Worm (Caenorhabditis elegans): ENCODE data around the gene kvs-4.

The kvs-4 gene

ce11 chrIII:10985559-10986036 lies 26.8 kb upstream of the kvs-4 start, which contains the start of gene col-93 (continued):
- TF ChIP-seq F37B4.10 (GFP tag; IDR thresholded peaks at IDR 0.05) (no peak), chd-7 (tag; optimal IDR thresholded peaks at IDR 0.05) (no peak), pha-4 (tag; optimal IDR thresholded peaks at IDR 0.05) (no peak), Y53G8AR.9 (GFP tag; conservative IDR thresholded peaks at IDR 0.05) (no peak)

ce11 chrIII:10987561-10988184 lies 24.7 kb upstream of the kvs-4 start, which contains the start of gene col-94:
TSS of gene col-94 (minus strand) at chrIII:10987873.
- TF ChIP-seq unc-62 (GFP tag; optimal IDR thresholded peaks at IDR 0.05) (no peak), snpc-4 (GFP tag; optimal IDR thresholded peaks at IDR 0.05) (no peak), snpc-4 (tag; optimal IDR thresholded peaks at IDR 0.05) (peak in 1 of 4 experiments; percentile 11)

DNA sequence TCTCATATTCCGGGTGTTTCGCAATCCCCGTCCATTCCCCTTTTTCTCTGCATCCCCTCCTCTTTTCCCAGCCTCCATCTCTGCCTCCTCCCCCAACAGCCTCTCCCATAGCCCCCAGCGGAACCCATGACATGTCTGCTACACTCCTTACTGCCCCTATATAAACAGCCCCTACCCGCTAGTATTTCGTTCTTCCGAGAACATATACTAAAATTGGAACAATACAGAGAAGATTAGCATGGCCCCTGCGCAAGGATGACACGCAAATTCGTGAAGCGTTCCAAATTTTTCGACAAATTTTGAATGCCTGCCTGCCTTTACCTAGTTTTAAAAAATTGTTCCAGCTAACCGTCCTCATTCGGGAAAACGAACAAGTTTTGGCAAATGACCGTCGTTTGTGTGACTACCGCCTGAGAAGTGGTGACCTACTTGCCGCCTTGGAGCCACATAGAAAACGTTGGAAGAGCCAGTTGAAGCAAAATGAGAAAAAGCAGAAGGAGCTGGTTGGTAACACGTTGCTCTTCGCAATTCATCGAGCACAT lies 22.8 kb upstream of the kvs-4 start:
- TF ChIP-seq ztf-25 (GFP tag; IDR thresholded peaks at IDR 0.05) (peak; percentile 97), pha-4 (tag; optimal IDR thresholded peaks at IDR 0.05) (no peak), chd-7 (tag; optimal IDR thresholded peaks at IDR 0.05) (peak; percentile 97), K11D2.4 (GFP tag; IDR thresholded peaks at IDR 0.05) (peak; percentile 95), dox-1 (GFP tag; IDR thresholded peaks at IDR 0.05) (peak; percentile 97), ceh-100 (GFP tag; IDR thresholded peaks at IDR 0.05) (peak; percentile 89), aptf-3 (GFP tag; IDR thresholded peaks at IDR 0.05) (peak; percentile 94), F57A8.1 (GFP tag; optimal IDR thresholded peaks at IDR 0.05) (peak; percentile 93), T07F8.4 (tag; optimal IDR thresholded peaks at IDR 0.05) (peak; percentile 92), ama-1 (optimal IDR thresholded peaks at IDR 0.05) (no peak), ama-1 (GFP tag; optimal IDR thresholded peaks at IDR 0.05) (peak; percentile 85 to 94), hmg-1.2 (GFP tag; IDR thresholded peaks at IDR 0.05) (peak; percentile 96), lsy-27 (tag; optimal IDR thresholded peaks at IDR 0.05; ENCODE audit: borderline replicate concordance, insufficient read depth) (peak; percentile 84), ceh-40 (GFP tag; IDR thresholded peaks at IDR 0.05) (peak; percentile 81; the same call in 1 of the 2 replicates), tbx-9 (tag; optimal IDR thresholded peaks at IDR 0.05; ENCODE audit: borderline replicate concordance) (peak; percentile 95), dpl-1 (GFP tag; optimal IDR thresholded peaks at IDR 0.05) (peak; percentile 44), snpc-4 (GFP tag; optimal IDR thresholded peaks at IDR 0.05) (peak; percentile 99), snpc-4 (tag; optimal IDR thresholded peaks at IDR 0.05) (peak; percentile 99 to 100 (median 100)), hmg-20 (GFP tag; IDR thresholded peaks at IDR 0.05) (peak; percentile 94), attf-6 (GFP tag; IDR thresholded peaks at IDR 0.05) (peak; percentile 82), snpc-1.1 (tag; optimal IDR thresholded peaks at IDR 0.05; ENCODE audit: insufficient read depth) (peak; percentile 97), sea-2 (GFP tag; IDR thresholded peaks at IDR 0.05) (peak; percentile 94), B0035.1 (tag; optimal IDR thresholded peaks at IDR 0.05) (peak; percentile 90), mcd-1 (GFP tag; IDR thresholded peaks at IDR 0.05) (peak; percentile 95), F39B2.1 (GFP tag; IDR thresholded peaks at IDR 0.05) (peak; percentile 84), sptf-2 (GFP tag; optimal IDR thresholded peaks at IDR 0.05) (peak; percentile 94), nfya-2 (GFP tag; IDR thresholded peaks at IDR 0.05) (peak; percentile 79; the same call in 1 of the 2 replicates), repo-1 (tag; optimal IDR thresholded peaks at IDR 0.05) (peak; percentile 97), mel-28 (tag; optimal IDR thresholded peaks at IDR 0.05; ENCODE audit: borderline replicate concordance) (peak; percentile 90), madf-6 (GFP tag; IDR thresholded peaks at IDR 0.05) (peak; percentile 86), somi-1 (GFP tag; optimal IDR thresholded peaks at IDR 0.05) (peak; percentile 92), F37B4.10 (GFP tag; IDR thresholded peaks at IDR 0.05) (peak; percentile 89; the same call in 1 of the 2 replicates), C17E4.6 (GFP tag; IDR thresholded peaks at IDR 0.05) (peak; percentile 91), atf-7 (tag; optimal IDR thresholded peaks at IDR 0.05) (peak; percentile 96), C06A6.2 (GFP tag; conservative IDR thresholded peaks at IDR 0.05) (peak; percentile 92), snpc-1.3 (tag; optimal IDR thresholded peaks at IDR 0.05; ENCODE audit: insufficient read depth) (peak; percentile 94), T26A5.8 (tag; optimal IDR thresholded peaks at IDR 0.05) (peak; percentile 95), F23B12.7 (tag; optimal IDR thresholded peaks at IDR 0.05; ENCODE audit: insufficient read depth) (peak; percentile 90), Y53F4B.3 (GFP tag; IDR thresholded peaks at IDR 0.05) (peak; percentile 48; the same call in 1 of the 2 replicates), him-1 (tag; optimal IDR thresholded peaks at IDR 0.05) (peak; percentile 95)
